Fruit fly (Drosophila melanogaster) whole organism, embryonic: ENCODE results near the gene Lsd-1.

Experiments
- Asciz ChIP-seq: fragments of 200-800 bp; sonication (Bioruptor generic); optimal IDR thresholded peaks from 2 replicates; lab custom pipeline; 2017; ENCODE audit warnings: missing biosample characterization, mild to moderate bottlenecking, missing genetic modification characterization, missing genetic modification reagents
- Bgb ChIP-seq: fragments of 200-800 bp; sonication (Bioruptor generic); IDR thresholded peaks from 2 replicates; pipeline ENCODE4 v1.3.6; 2022; ENCODE audit warnings: missing biosample characterization, missing genetic modification characterization; ENCODE audit not compliant: partially characterized antibody
- CG10209 ChIP-seq: fragments of 200-800 bp; sonication (Bioruptor generic); optimal IDR thresholded peaks from 3 replicates; lab custom pipeline; 2017; ENCODE audit warnings: missing biosample characterization, mild to moderate bottlenecking, missing genetic modification characterization, missing genetic modification reagents
- CG11456 ChIP-seq: fragments of 200-800 bp; sonication (Bioruptor generic); IDR thresholded peaks from 3 replicates; pipeline ENCODE4 v1.3.6; 2022; ENCODE audit warnings: missing biosample characterization, missing genetic modification characterization
- CG12104 ChIP-seq: fragments of 200-800 bp; sonication (Bioruptor generic); optimal IDR thresholded peaks from 3 replicates; lab custom pipeline; 2016; ENCODE audit warnings: missing biosample characterization, missing genetic modification characterization
- CG12155 ChIP-seq: fragments of 200-800 bp; sonication (Bioruptor generic); optimal IDR thresholded peaks from 3 replicates; lab custom pipeline; 2016; ENCODE audit warnings: missing biosample characterization, missing genetic modification characterization
- CG12236 ChIP-seq: fragments of 200-800 bp; sonication (Bioruptor generic); optimal IDR thresholded peaks from 2 replicates; lab custom pipeline; 2016; ENCODE audit warnings: missing biosample characterization, missing genetic modification characterization
- CG12391 ChIP-seq: fragments of 200-800 bp; sonication (Bioruptor generic); optimal IDR thresholded peaks from 3 replicates; lab custom pipeline; 2018; ENCODE audit warnings: missing biosample characterization, mild to moderate bottlenecking, missing genetic modification characterization, moderate library complexity
- CG12659 ChIP-seq: fragments of 200-800 bp; sonication (Bioruptor generic); optimal IDR thresholded peaks from 3 replicates; lab custom pipeline; 2017; ENCODE audit warnings: mild to moderate bottlenecking, missing biosample characterization, missing genetic modification reagents, missing genetic modification characterization
- CG14050 ChIP-seq: fragments of 200-800 bp; sonication (Bioruptor generic); IDR thresholded peaks from 3 replicates; pipeline ENCODE4 v1.3.6; 2022; ENCODE audit warnings: missing biosample characterization, missing genetic modification characterization
- CG14965 ChIP-seq: fragments of 200-800 bp; sonication (Bioruptor generic); optimal IDR thresholded peaks from 2 replicates; lab custom pipeline; 2016; ENCODE audit warnings: missing biosample characterization, missing genetic modification characterization, borderline replicate concordance
- CG15073 ChIP-seq: fragments of 200-800 bp; sonication (Bioruptor generic); optimal IDR thresholded peaks from 2 replicates; lab custom pipeline; 2016; ENCODE audit warnings: missing biosample characterization, missing genetic modification characterization
- CG15479 ChIP-seq: fragments of 200-800 bp; sonication (Bioruptor generic); optimal IDR thresholded peaks from 3 replicates; lab custom pipeline; 2019; ENCODE audit warnings: missing biosample characterization, mild to moderate bottlenecking, missing genetic modification characterization, moderate library complexity
- CG17359 ChIP-seq: fragments of 200-800 bp; sonication (Bioruptor generic); optimal IDR thresholded peaks from 3 replicates; lab custom pipeline; 2018; ENCODE audit warnings: missing biosample characterization, mild to moderate bottlenecking, missing genetic modification characterization, moderate library complexity
- CG17361 ChIP-seq: fragments of 200-800 bp; sonication (Bioruptor generic); IDR thresholded peaks from 3 replicates; pipeline ENCODE4 v1.3.6; 2022; ENCODE audit warnings: missing biosample characterization, missing genetic modification characterization
- CG17802 ChIP-seq: fragments of 200-800 bp; sonication (Bioruptor generic); optimal IDR thresholded peaks from 2 replicates; lab custom pipeline; 2018; ENCODE audit warnings: missing biosample characterization, mild to moderate bottlenecking, missing genetic modification characterization, moderate library complexity
- CG2889 ChIP-seq: fragments of 200-800 bp; sonication (Bioruptor generic); IDR thresholded peaks from 3 replicates; pipeline ENCODE4 v1.3.6; 2022; ENCODE audit warnings: missing biosample characterization, missing genetic modification characterization
- CG43689 ChIP-seq: fragments of 200-800 bp; sonication (Bioruptor generic); IDR thresholded peaks from 2 replicates; pipeline ENCODE4 v1.3.6; 2022; ENCODE audit warnings: missing biosample characterization, missing genetic modification characterization
- CG4707 ChIP-seq: fragments of 200-800 bp; sonication (Bioruptor generic); optimal IDR thresholded peaks from 2 replicates; lab custom pipeline; 2018; ENCODE audit warnings: missing biosample characterization, mild to moderate bottlenecking, missing genetic modification characterization, moderate library complexity
- CG5953 ChIP-seq: fragments of 200-800 bp; sonication (Bioruptor generic); IDR thresholded peaks from 2 replicates; pipeline ENCODE4 v1.3.6; 2022; ENCODE audit warnings: missing biosample characterization, missing genetic modification characterization
- CG6175 ChIP-seq: fragments of 200-800 bp; sonication (Bioruptor generic); IDR thresholded peaks from 3 replicates; pipeline ENCODE4 v1.3.6; 2022; ENCODE audit warnings: missing biosample characterization, missing genetic modification characterization
- CG7372 ChIP-seq: fragments of 200-800 bp; sonication (Bioruptor generic); IDR thresholded peaks from 2 replicates; pipeline ENCODE4 v1.3.6; 2022; ENCODE audit warnings: missing biosample characterization, missing genetic modification characterization
- CG9609 ChIP-seq: fragments of 200-800 bp; sonication (Bioruptor generic); optimal IDR thresholded peaks from 3 replicates; lab custom pipeline; 2016; ENCODE audit warnings: missing biosample characterization, missing genetic modification characterization
- CrebB ChIP-seq: fragments of 200-800 bp; sonication (Bioruptor generic); optimal IDR thresholded peaks from 3 replicates; lab custom pipeline; 2018; ENCODE audit warnings: missing biosample characterization, mild to moderate bottlenecking, missing genetic modification characterization
- Dbx ChIP-seq: fragments of 200-800 bp; sonication (Bioruptor generic); IDR thresholded peaks from 3 replicates; pipeline ENCODE4 v1.3.6; 2022; ENCODE audit warnings: missing biosample characterization, missing genetic modification characterization
- Dll ChIP-seq: fragments of 200-800 bp; sonication (Bioruptor generic); IDR thresholded peaks from 4 replicates; pipeline ENCODE4 v1.3.6; 2022; ENCODE audit warnings: missing biosample characterization, missing genetic modification characterization; ENCODE audit not compliant: partially characterized antibody
- Ets97D ChIP-seq: fragments of 200-800 bp; sonication (Bioruptor generic); optimal IDR thresholded peaks from 3 replicates; lab custom pipeline; 2016; ENCODE audit warnings: missing biosample characterization, missing genetic modification characterization
- Fer1 ChIP-seq: fragments of 200-800 bp; sonication (Bioruptor generic); optimal IDR thresholded peaks from 2 replicates; lab custom pipeline; 2017; ENCODE audit warnings: missing biosample characterization, mild to moderate bottlenecking, missing genetic modification characterization
- HLH3B ChIP-seq: fragments of 200-800 bp; sonication (Bioruptor generic); IDR thresholded peaks from 2 replicates; pipeline ENCODE4 v1.3.6; 2022; ENCODE audit warnings: missing biosample characterization, missing genetic modification characterization
- HmgD ChIP-seq: fragments of 200-800 bp; sonication (Bioruptor generic); optimal IDR thresholded peaks from 3 replicates; lab custom pipeline; 2016; ENCODE audit warnings: missing biosample characterization, missing genetic modification characterization
- Hmx ChIP-seq: fragments of 200-800 bp; sonication (Bioruptor generic); optimal IDR thresholded peaks from 2 replicates; lab custom pipeline; 2016; ENCODE audit warnings: missing biosample characterization, missing genetic modification characterization
- Hr78 ChIP-seq, 2 experiments: fragments of 200-800 bp in 1 of 2; fragments of >200 bp in 1 of 2; sonication (Bioruptor generic) in 1 of 2; optimal IDR thresholded peaks; 2 replicates each; lab custom pipeline; 2017 to 2019; ENCODE audit warnings: missing biosample characterization in 2 of 2, missing genetic modification characterization in 2 of 2, mild to moderate bottlenecking in 1 of 2, moderate library complexity in 1 of 2
- Poxn ChIP-seq: fragments of 200-800 bp; sonication (Bioruptor generic); IDR thresholded peaks from 2 replicates; pipeline ENCODE4 v1.3.6; 2022; ENCODE audit warnings: missing biosample characterization, missing genetic modification characterization
- Ptx1 ChIP-seq: fragments of 200-800 bp; sonication (Bioruptor generic); IDR thresholded peaks from 2 replicates; pipeline ENCODE4 v1.3.6; 2022; ENCODE audit warnings: missing biosample characterization, missing genetic modification characterization
- Stat92E ChIP-seq, 3 experiments: fragments of >200 bp in 2 of 3; fragments of 200-800 bp in 1 of 3; sonication (Bioruptor generic) in 1 of 3; optimal IDR thresholded peaks; 2 replicates each; lab custom pipeline; 2017 to 2019; ENCODE audit warnings: missing biosample characterization in 3 of 3, missing genetic modification characterization in 3 of 3, mild to moderate bottlenecking in 1 of 3, moderate library complexity in 1 of 3
- chif ChIP-seq, 2 experiments: fragments of 200-800 bp; sonication (Bioruptor generic); optimal IDR thresholded peaks; 3 replicates each; lab custom pipeline; 2016; ENCODE audit warnings: missing biosample characterization in 2 of 2, missing genetic modification characterization in 2 of 2
- corto ChIP-seq: fragments of 200-800 bp; sonication (Bioruptor generic); optimal IDR thresholded peaks from 2 replicates; lab custom pipeline; 2016; ENCODE audit warnings: missing biosample characterization, mild to moderate bottlenecking, missing genetic modification characterization, moderate library complexity
- dm ChIP-seq: fragments of 200-800 bp; sonication (Bioruptor generic); optimal IDR thresholded peaks from 3 replicates; lab custom pipeline; 2016; ENCODE audit warnings: missing biosample characterization, missing genetic modification characterization
- dmrt11E ChIP-seq: fragments of 200-800 bp; sonication (Bioruptor generic); optimal IDR thresholded peaks from 3 replicates; lab custom pipeline; 2018; ENCODE audit warnings: missing biosample characterization, mild to moderate bottlenecking, missing genetic modification characterization, moderate library complexity
- fd3F ChIP-seq: fragments of 200-800 bp; sonication (Bioruptor generic); optimal IDR thresholded peaks from 2 replicates; lab custom pipeline; 2018; ENCODE audit warnings: missing biosample characterization, mild to moderate bottlenecking, missing genetic modification characterization, moderate library complexity
- fd96Cb ChIP-seq: fragments of 200-800 bp; sonication (Bioruptor generic); optimal IDR thresholded peaks from 2 replicates; lab custom pipeline; 2018; ENCODE audit warnings: missing biosample characterization, mild to moderate bottlenecking, missing genetic modification characterization, moderate library complexity
- lab ChIP-seq: fragments of 200-800 bp; sonication (Bioruptor generic); optimal IDR thresholded peaks from 3 replicates; lab custom pipeline; 2017; ENCODE audit warnings: missing biosample characterization, missing genetic modification characterization, mild to moderate bottlenecking, moderate library complexity, missing genetic modification reagents
- lov ChIP-seq, 2 experiments: fragments of 200-800 bp in 1 of 2; fragments of >200 bp in 1 of 2; sonication (Bioruptor generic) in 1 of 2; IDR thresholded peaks in 1 of 2; optimal IDR thresholded peaks in 1 of 2; 2 replicates in 1 of 2; 3 replicates in 1 of 2; pipeline versions ENCODE4 v1.3.6 to Lab custom; 2017 to 2022; ENCODE audit warnings: missing biosample characterization in 1 of 2, missing genetic modification characterization in 1 of 2
- prd ChIP-seq, 3 experiments: fragments of >200 bp in 2 of 3; fragments of 200-800 bp in 1 of 3; sonication (Bioruptor generic) in 1 of 3; optimal IDR thresholded peaks in 2 of 3; IDR thresholded peaks in 1 of 3; 2 replicates in 2 of 3; 3 replicates in 1 of 3; pipeline versions ENCODE4 v1.3.6 to Lab custom; 2017 to 2022; ENCODE audit warnings: missing biosample characterization in 1 of 3, missing genetic modification characterization in 1 of 3
- schlank ChIP-seq: fragments of 200-800 bp; sonication (Bioruptor generic); optimal IDR thresholded peaks from 2 replicates; lab custom pipeline; 2018; ENCODE audit warnings: missing biosample characterization, mild to moderate bottlenecking, missing genetic modification characterization
- slou ChIP-seq: fragments of 200-800 bp; sonication (Bioruptor generic); optimal IDR thresholded peaks from 3 replicates; lab custom pipeline; 2016; ENCODE audit warnings: missing biosample characterization, missing genetic modification characterization
- tin ChIP-seq: fragments of 200-800 bp; sonication (Bioruptor generic); optimal IDR thresholded peaks from 3 replicates; lab custom pipeline; 2016; ENCODE audit warnings: missing biosample characterization, missing genetic modification characterization
- unc-4 ChIP-seq: fragments of 200-800 bp; sonication (Bioruptor generic); IDR thresholded peaks from 2 replicates; pipeline ENCODE4 v1.3.6; 2022; ENCODE audit warnings: missing biosample characterization, missing genetic modification characterization; ENCODE audit not compliant: partially characterized antibody

Gene Lsd-1

DNA sequence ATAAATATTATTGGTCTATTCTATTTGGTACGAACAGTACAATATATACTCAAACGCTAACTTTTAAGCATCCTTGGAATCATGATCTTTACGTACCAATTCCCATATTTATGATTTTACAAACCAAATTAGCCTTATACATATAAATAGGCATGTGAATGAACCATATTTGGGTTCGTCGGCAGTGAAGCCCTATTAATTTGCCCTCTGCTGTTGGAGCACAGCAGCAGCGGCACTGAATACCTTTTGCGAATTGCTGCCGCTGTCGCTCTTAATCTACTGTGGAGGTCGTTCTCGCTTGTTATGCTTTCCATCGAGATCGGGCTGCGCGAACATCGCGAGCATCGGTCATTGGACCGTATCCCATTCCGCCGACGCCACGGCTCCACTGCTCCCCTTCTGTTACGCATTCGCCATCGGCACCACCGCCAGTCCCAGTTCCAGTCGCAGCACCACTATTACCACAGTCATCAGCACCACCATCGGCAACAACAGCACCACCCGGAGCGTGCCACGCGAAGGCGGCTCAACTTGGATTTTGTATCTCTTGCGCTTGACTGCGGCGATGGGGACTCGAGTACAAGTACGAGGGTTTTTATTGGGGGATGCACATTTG lies 24.9 kb downstream of the Lsd-1 start (continued):
- TF ChIP-seq Bgb, result no peak
- peak; percentile 16; the same call in 1 of the 3 replicates for TF ChIP-seq Dbx (GFP tag; lab: Robert Waterston, UW)
- TF ChIP-seq fd3F (GFP tag; lab: Kevin White, UChicago), result no peak
- peak; percentile 12 for TF ChIP-seq dmrt11E (tag; lab: Kevin White, UChicago)
- no peak for TF ChIP-seq prd (optimal IDR thresholded peaks at IDR 0.05; lab: Kevin White, UChicago)
- no peak; the same call in 2 of the 3 replicates for TF ChIP-seq prd (GFP tag; IDR thresholded peaks at IDR 0.05; lab: Robert Waterston, UW)
- peak; percentile 3 for TF ChIP-seq fd96Cb (tag; lab: Kevin White, UChicago)
- no peak for TF ChIP-seq CG11456 (GFP tag; lab: Robert Waterston, UW)
- TF ChIP-seq HmgD (GFP tag; lab: Kevin White, UChicago), result no peak
- no peak for TF ChIP-seq CG9609 (GFP tag; lab: Kevin White, UChicago)
- no peak for TF ChIP-seq CG7372 (GFP tag; lab: Robert Waterston, UW)
- peak; percentile 48 for TF ChIP-seq corto
- no peak for TF ChIP-seq Asciz (GFP tag; lab: Kevin White, UChicago)
- no peak for TF ChIP-seq CG12104 (GFP tag; lab: Kevin White, UChicago)
- no peak for TF ChIP-seq Fer1
- no peak for TF ChIP-seq Ets97D (GFP tag; lab: Kevin White, UChicago)
- no peak for TF ChIP-seq Hr78 (GFP tag; optimal IDR thresholded peaks at IDR 0.05; lab: Kevin White, UChicago)
- TF ChIP-seq dm (GFP tag; lab: Kevin White, UChicago), result no peak
- peak; percentile 37; the same call in 1 of the 3 replicates for TF ChIP-seq CG6175
- no peak for TF ChIP-seq CG12155
- no peak for TF ChIP-seq CG15479 (GFP tag; lab: Kevin White, UChicago)
- no peak for TF ChIP-seq CG15073
- peak; percentile 10 for TF ChIP-seq lab (GFP tag; lab: Kevin White, UChicago)
- TF ChIP-seq CG12236 (GFP tag; lab: Kevin White, UChicago), result no peak
- peak; percentile 32; the same call in 1 of the 2 replicates for TF ChIP-seq Ptx1
- no peak for TF ChIP-seq lov (optimal IDR thresholded peaks at IDR 0.05; lab: Kevin White, UChicago)
- no peak for TF ChIP-seq lov (GFP tag; IDR thresholded peaks at IDR 0.05; lab: Robert Waterston, UW)
- no peak for TF ChIP-seq CG4707 (GFP tag; lab: Kevin White, UChicago)
- no peak for TF ChIP-seq chif (GFP tag; optimal IDR thresholded peaks at IDR 0.05; lab: Kevin White, UChicago)
- TF ChIP-seq CG17359 (tag; lab: Kevin White, UChicago), result peak; percentile 20
- no peak for TF ChIP-seq CG14965 (GFP tag; lab: Kevin White, UChicago)
- TF ChIP-seq Stat92E (GFP tag; optimal IDR thresholded peaks at IDR 0.05; lab: Kevin White, UChicago), result no peak
- no peak for TF ChIP-seq Hmx (GFP tag; lab: Kevin White, UChicago)
- no peak for TF ChIP-seq slou (GFP tag; lab: Kevin White, UChicago)
- TF ChIP-seq CG2889, result no peak
- TF ChIP-seq HLH3B (GFP tag; lab: Robert Waterston, UW), result peak; percentile 16; the same call in 1 of the 2 replicates
- TF ChIP-seq Dll (GFP tag; lab: Robert Waterston, UW), result no peak
- TF ChIP-seq CG17361 (GFP tag; lab: Robert Waterston, UW), result peak; percentile 41; the same call in 1 of the 3 replicates
- TF ChIP-seq CG14050 (GFP tag; lab: Robert Waterston, UW), result no peak
- no peak for TF ChIP-seq Poxn (GFP tag; lab: Robert Waterston, UW)
- TF ChIP-seq CG5953 (GFP tag; lab: Robert Waterston, UW), result no peak
- no peak for TF ChIP-seq CG43689
- TF ChIP-seq CG12659 (GFP tag; lab: Kevin White, UChicago), result no peak
- TF ChIP-seq CG12391 (tag; lab: Kevin White, UChicago), result no peak
- no peak for TF ChIP-seq CrebB
- TF ChIP-seq CG10209 (GFP tag; lab: Kevin White, UChicago), result no peak
- no peak for TF ChIP-seq schlank (tag; lab: Kevin White, UChicago)
- TF ChIP-seq tin (GFP tag; lab: Kevin White, UChicago), result no peak
- TF ChIP-seq unc-4 (GFP tag; lab: Robert Waterston, UW), result no peak
- no peak for TF ChIP-seq CG17802 (tag; lab: Kevin White, UChicago)
